Fruit fly (Drosophila melanogaster) whole organism, embryonic: ENCODE results near the gene CG15347.

ENCODE experiments used
- CG3281 ChIP-seq: fragments of 200-800 bp; sonication (Bioruptor generic); optimal IDR thresholded peaks from 3 replicates; lab custom pipeline; 2017; ENCODE audit warnings: missing biosample characterization, mild to moderate bottlenecking, missing genetic modification characterization
- fru ChIP-seq: fragments of >200 bp; optimal IDR thresholded peaks from 2 replicates; lab custom pipeline; 2017
- jigr1 ChIP-seq: fragments of 200-800 bp; sonication (Bioruptor generic); IDR thresholded peaks from 3 replicates; pipeline ENCODE4 v1.3.6; 2022; ENCODE audit warnings: missing biosample characterization, missing genetic modification characterization
- lbe ChIP-seq: fragments of 200-800 bp; sonication (Bioruptor generic); optimal IDR thresholded peaks from 2 replicates; lab custom pipeline; 2016; ENCODE audit warnings: missing biosample characterization, mild to moderate bottlenecking, missing genetic modification characterization
- sens ChIP-seq: fragments of 200-800 bp; sonication (Bioruptor generic); peaks from one replicate; lab custom pipeline; 2016; ENCODE audit warnings: missing biosample characterization, missing genetic modification characterization

DNA sequence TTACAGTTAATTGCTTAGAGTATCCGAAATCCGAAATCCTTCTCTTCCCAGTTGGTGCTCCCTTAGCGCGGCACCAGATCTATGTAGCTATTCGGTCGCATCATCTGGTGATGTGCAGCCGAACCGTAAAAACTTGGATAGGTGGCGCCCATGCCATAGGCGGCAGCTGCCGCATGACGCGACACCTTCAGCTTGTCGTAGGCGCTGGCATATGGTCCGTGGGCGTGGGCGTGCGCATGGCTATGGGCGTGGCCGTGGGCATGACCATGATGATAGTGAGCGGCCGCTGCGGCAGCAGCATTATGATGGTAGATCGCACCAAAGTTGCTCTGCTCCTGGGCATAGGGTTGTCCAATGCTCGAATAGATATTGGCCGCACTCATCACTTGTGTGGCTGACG, 12.5 kb downstream of the CG15347 start:
- TF ChIP-seq sens (GFP tag; lab: Kevin White, UChicago), result no peak
- no peak for TF ChIP-seq CG3281 (GFP tag; lab: Kevin White, UChicago)
- TF ChIP-seq jigr1 (GFP tag; lab: Robert Waterston, UW), result no peak
- no peak for TF ChIP-seq lbe (GFP tag; lab: Kevin White, UChicago)
- TF ChIP-seq fru, result no peak
